Worm (Caenorhabditis elegans) whole organism, late embryonic: Measurements from ENCODE around the gene tag-10.

Source experiments
- ahr-1 ChIP-seq: sonication (generic microtip); optimal IDR thresholded peaks from 2 replicates; lab custom pipeline; 2016; ENCODE audit warnings: missing genetic modification characterization, missing compliant biosample characterization
- ceh-48 ChIP-seq: sonication (generic microtip); optimal IDR thresholded peaks from 2 replicates; lab custom pipeline; 2016; ENCODE audit warnings: missing genetic modification characterization, inconsistent platforms, missing compliant biosample characterization
- ceh-9 ChIP-seq: sonication (generic microtip); optimal IDR thresholded peaks from 2 replicates; lab custom pipeline; 2016; ENCODE audit warnings: mild to moderate bottlenecking, missing genetic modification characterization, inconsistent platforms, missing compliant biosample characterization
- hlh-13 ChIP-seq: fragments of 200-800 bp; sonication (Bioruptor generic); optimal IDR thresholded peaks from 2 replicates; lab custom pipeline; 2018; ENCODE audit warnings: mild to moderate bottlenecking, missing genetic modification characterization, missing compliant biosample characterization
- pag-3 ChIP-seq: sonication (generic microtip); optimal IDR thresholded peaks from 2 replicates; lab custom pipeline; 2016; ENCODE audit warnings: missing compliant biosample characterization, missing genetic modification characterization, borderline replicate concordance
- tbx-7 ChIP-seq: sonication (generic microtip); optimal IDR thresholded peaks from 2 replicates; lab custom pipeline; 2016; ENCODE audit warnings: missing genotype, missing genetic modification characterization, missing compliant biosample characterization

- no peak for TF ChIP-seq tbx-7
- TF ChIP-seq pag-3 (tag; lab: Kevin White, UChicago): no peak
- no peak for TF ChIP-seq ahr-1 (tag; lab: Kevin White, UChicago)
- TF ChIP-seq hlh-13 (GFP tag; lab: Kevin White, UChicago): no peak
- no peak for TF ChIP-seq ceh-48 (tag; lab: Kevin White, UChicago)
- no peak for TF ChIP-seq ceh-9 (tag; lab: Kevin White, UChicago)
These were observed 38.6 kb upstream of the tag-10 start, which contains the start of gene clec-146 for ce11 chrII:13593659-13594221.
